Fruit fly (Drosophila melanogaster) whole organism, embryonic: Measurements from ENCODE around the gene Mdh2.

ENCODE experiments used
- ATbp ChIP-seq: fragments of 200-800 bp; sonication (Bioruptor generic); optimal IDR thresholded peaks from 2 replicates; lab custom pipeline; 2017; ENCODE audit warnings: missing biosample characterization, mild to moderate bottlenecking, missing genetic modification characterization, missing genetic modification reagents
- Blimp-1 ChIP-seq: fragments of 200-800 bp; sonication (Bioruptor generic); optimal IDR thresholded peaks from 3 replicates; lab custom pipeline; 2018; ENCODE audit warnings: missing biosample characterization, missing genetic modification characterization, mild to moderate bottlenecking, moderate library complexity, missing genetic modification reagents
- CG10959 ChIP-seq: fragments of 200-800 bp; sonication (Bioruptor generic); IDR thresholded peaks from 2 replicates; pipeline ENCODE4 v1.3.6; 2022; ENCODE audit warnings: missing biosample characterization, missing genetic modification characterization
- CG11723 ChIP-seq: fragments of 200-800 bp; sonication (Bioruptor generic); optimal IDR thresholded peaks from 2 replicates; lab custom pipeline; 2017; ENCODE audit warnings: missing biosample characterization, mild to moderate bottlenecking, missing genetic modification characterization
- CG12299 ChIP-seq: fragments of 200-800 bp; sonication (Bioruptor generic); optimal IDR thresholded peaks from 2 replicates; lab custom pipeline; 2018; ENCODE audit warnings: missing biosample characterization, mild to moderate bottlenecking, missing genetic modification characterization
- CG15514 ChIP-seq: fragments of 200-800 bp; sonication (Bioruptor generic); optimal IDR thresholded peaks from 3 replicates; lab custom pipeline; 2017; ENCODE audit warnings: missing biosample characterization, missing genetic modification characterization, mild to moderate bottlenecking, moderate library complexity, missing genetic modification reagents
- CG15601 ChIP-seq: fragments of 200-800 bp; sonication (Bioruptor generic); optimal IDR thresholded peaks from 3 replicates; lab custom pipeline; 2019; ENCODE audit warnings: missing biosample characterization, mild to moderate bottlenecking, missing genetic modification characterization, moderate library complexity
- CG17385 ChIP-seq: fragments of 200-800 bp; sonication (Bioruptor generic); optimal IDR thresholded peaks from 3 replicates; lab custom pipeline; 2018; ENCODE audit warnings: missing biosample characterization, mild to moderate bottlenecking, missing genetic modification characterization
- CG18011 ChIP-seq: fragments of 200-800 bp; sonication (Bioruptor generic); optimal IDR thresholded peaks from 2 replicates; lab custom pipeline; 2017; ENCODE audit warnings: missing biosample characterization, missing genetic modification characterization, mild to moderate bottlenecking, moderate library complexity, missing genotype
- CG18599 ChIP-seq: fragments of 200-800 bp; sonication (Bioruptor generic); optimal IDR thresholded peaks from 3 replicates; lab custom pipeline; 2017; ENCODE audit warnings: missing biosample characterization, missing genetic modification characterization, mild to moderate bottlenecking, moderate library complexity, missing genetic modification reagents
- CG32772 ChIP-seq: fragments of 200-800 bp; sonication (Bioruptor generic); IDR thresholded peaks from 2 replicates; pipeline ENCODE4 v1.3.6; 2022; ENCODE audit warnings: missing biosample characterization, missing genetic modification characterization
- CG3281 ChIP-seq: fragments of 200-800 bp; sonication (Bioruptor generic); optimal IDR thresholded peaks from 3 replicates; lab custom pipeline; 2017; ENCODE audit warnings: missing biosample characterization, mild to moderate bottlenecking, missing genetic modification characterization
- CG4328 ChIP-seq: fragments of 200-800 bp; sonication (Bioruptor generic); optimal IDR thresholded peaks from 3 replicates; lab custom pipeline; 2017; ENCODE audit warnings: missing biosample characterization, missing genetic modification reagents, missing genetic modification characterization
- CG4404 ChIP-seq: fragments of 200-800 bp; sonication (Bioruptor generic); IDR thresholded peaks from 2 replicates; pipeline ENCODE4 v1.3.6; 2022; ENCODE audit warnings: missing biosample characterization, missing genetic modification characterization
- CG5245 ChIP-seq: fragments of 200-800 bp; sonication (Bioruptor generic); optimal IDR thresholded peaks from 3 replicates; lab custom pipeline; 2016; ENCODE audit warnings: missing biosample characterization, missing genetic modification characterization
- CG6813 ChIP-seq: fragments of 200-800 bp; sonication (Bioruptor generic); optimal IDR thresholded peaks from 2 replicates; lab custom pipeline; 2017; ENCODE audit warnings: missing biosample characterization, missing genetic modification characterization, mild to moderate bottlenecking, moderate library complexity, missing genetic modification reagents
- CG6854 ChIP-seq: fragments of 200-800 bp; sonication (Bioruptor generic); optimal IDR thresholded peaks from 3 replicates; lab custom pipeline; 2017; ENCODE audit warnings: missing biosample characterization, mild to moderate bottlenecking, missing genetic modification characterization
- CG7928 ChIP-seq: fragments of 200-800 bp; sonication (Bioruptor generic); optimal IDR thresholded peaks from 2 replicates; lab custom pipeline; 2017; ENCODE audit warnings: missing biosample characterization, mild to moderate bottlenecking, missing genetic modification characterization
- CG8089 ChIP-seq: fragments of 200-800 bp; sonication (Bioruptor generic); optimal IDR thresholded peaks from 3 replicates; lab custom pipeline; 2016; ENCODE audit warnings: missing biosample characterization, missing genetic modification characterization
- Camta ChIP-seq: fragments of 200-800 bp; sonication (Bioruptor generic); optimal IDR thresholded peaks from 2 replicates; lab custom pipeline; 2016; ENCODE audit warnings: missing biosample characterization, missing genetic modification characterization
- Deaf1 ChIP-seq: fragments of 200-800 bp; optimal IDR thresholded peaks from 3 replicates; lab custom pipeline; 2019; ENCODE audit warnings: missing biosample characterization, mild to moderate bottlenecking, missing genetic modification characterization, moderate library complexity
- Fer1 ChIP-seq: fragments of 200-800 bp; sonication (Bioruptor generic); optimal IDR thresholded peaks from 2 replicates; lab custom pipeline; 2017; ENCODE audit warnings: missing biosample characterization, mild to moderate bottlenecking, missing genetic modification characterization
- Hand ChIP-seq: fragments of 200-800 bp; sonication (Bioruptor generic); optimal IDR thresholded peaks from 2 replicates; lab custom pipeline; 2017; ENCODE audit warnings: mild to moderate bottlenecking, missing biosample characterization, missing genetic modification reagents, missing genetic modification characterization
- HmgD ChIP-seq: fragments of 200-800 bp; sonication (Bioruptor generic); optimal IDR thresholded peaks from 3 replicates; lab custom pipeline; 2016; ENCODE audit warnings: missing biosample characterization, missing genetic modification characterization
- Lim3 ChIP-seq: fragments of 200-800 bp; sonication (Bioruptor generic); IDR thresholded peaks from 2 replicates; pipeline ENCODE4 v1.3.6; 2022; ENCODE audit warnings: missing biosample characterization, missing genetic modification characterization
- MESR4 ChIP-seq: fragments of 200-800 bp; sonication (Bioruptor generic); optimal IDR thresholded peaks from 2 replicates; lab custom pipeline; 2018; ENCODE audit warnings: missing biosample characterization, mild to moderate bottlenecking, missing genetic modification characterization, moderate library complexity
- Mad ChIP-seq: fragments of 200-800 bp; sonication (Bioruptor generic); optimal IDR thresholded peaks from 2 replicates; lab custom pipeline; 2016; ENCODE audit warnings: missing biosample characterization, missing genetic modification characterization
- Rx ChIP-seq: fragments of 200-800 bp; sonication (Bioruptor generic); IDR thresholded peaks from 2 replicates; pipeline ENCODE4 v1.3.6; 2022; ENCODE audit warnings: missing biosample characterization, missing genetic modification characterization
- Stat92E ChIP-seq, 3 experiments: fragments of >200 bp in 2 of 3; fragments of 200-800 bp in 1 of 3; sonication (Bioruptor generic) in 1 of 3; optimal IDR thresholded peaks; 2 replicates each; lab custom pipeline; 2017 to 2019; ENCODE audit warnings: missing biosample characterization in 3 of 3, missing genetic modification characterization in 3 of 3, mild to moderate bottlenecking in 1 of 3, moderate library complexity in 1 of 3
- Tbp ChIP-seq: fragments of >200 bp; optimal IDR thresholded peaks from 2 replicates; lab custom pipeline; 2018; ENCODE audit warnings: missing biosample characterization, missing genetic modification characterization
- bab2 ChIP-seq: fragments of 200-800 bp; sonication (Bioruptor generic); optimal IDR thresholded peaks from 2 replicates; lab custom pipeline; 2016; ENCODE audit warnings: missing biosample characterization, missing genetic modification characterization
- caup ChIP-seq: fragments of 200-800 bp; sonication (Bioruptor generic); optimal IDR thresholded peaks from 3 replicates; lab custom pipeline; 2017; ENCODE audit warnings: missing biosample characterization, mild to moderate bottlenecking, missing genetic modification characterization, moderate library complexity; ENCODE audit not compliant: severe bottlenecking
- da ChIP-seq: fragments of 200-800 bp; sonication (Bioruptor generic); optimal IDR thresholded peaks from 2 replicates; lab custom pipeline; 2016; ENCODE audit warnings: missing biosample characterization, missing genetic modification characterization
- dmrt11E ChIP-seq: fragments of 200-800 bp; sonication (Bioruptor generic); optimal IDR thresholded peaks from 3 replicates; lab custom pipeline; 2018; ENCODE audit warnings: missing biosample characterization, mild to moderate bottlenecking, missing genetic modification characterization, moderate library complexity
- gfzf ChIP-seq: fragments of 200-800 bp; sonication (Bioruptor generic); optimal IDR thresholded peaks from 2 replicates; lab custom pipeline; 2016; ENCODE audit warnings: missing biosample characterization, mild to moderate bottlenecking, missing genetic modification characterization, moderate library complexity
- gsb ChIP-seq: fragments of 200-800 bp; sonication (Bioruptor generic); IDR thresholded peaks from 2 replicates; pipeline ENCODE4 v1.3.6; 2022; ENCODE audit warnings: missing biosample characterization, missing genetic modification characterization
- knrl ChIP-seq: fragments of 200-800 bp; sonication (Bioruptor generic); IDR thresholded peaks from 3 replicates; pipeline ENCODE4 v1.3.6; 2022; ENCODE audit warnings: missing biosample characterization, missing genetic modification characterization; ENCODE audit not compliant: partially characterized antibody
- nmo ChIP-seq: fragments of 200-800 bp; sonication (Bioruptor generic); optimal IDR thresholded peaks from 2 replicates; lab custom pipeline; 2018; ENCODE audit warnings: missing biosample characterization, mild to moderate bottlenecking, missing genetic modification characterization, moderate library complexity
- peb ChIP-seq: fragments of 200-800 bp; sonication (Bioruptor generic); IDR thresholded peaks from 2 replicates; pipeline ENCODE4 v1.3.6; 2022; ENCODE audit warnings: missing biosample characterization, missing genetic modification characterization
- ranshi ChIP-seq: fragments of 200-800 bp; sonication (Bioruptor generic); IDR thresholded peaks from 2 replicates; pipeline ENCODE4 v1.3.6; 2022; ENCODE audit warnings: missing biosample characterization, missing genetic modification characterization
- row ChIP-seq: fragments of 200-800 bp; sonication (Bioruptor generic); IDR thresholded peaks from 3 replicates; pipeline ENCODE4 v1.3.6; 2022; ENCODE audit warnings: missing biosample characterization, missing genetic modification characterization
- salm ChIP-seq: fragments of 200-800 bp; sonication (Bioruptor generic); optimal IDR thresholded peaks from 2 replicates; lab custom pipeline; 2018; ENCODE audit warnings: missing biosample characterization, mild to moderate bottlenecking, missing genetic modification characterization
- sr ChIP-seq: fragments of 200-800 bp; sonication (Bioruptor generic); IDR thresholded peaks from 3 replicates; pipeline ENCODE4 v1.3.6; 2022; ENCODE audit warnings: missing biosample characterization, missing genetic modification characterization
- stc ChIP-seq: fragments of 200-800 bp; sonication (Bioruptor generic); IDR thresholded peaks from 2 replicates; pipeline ENCODE4 v1.3.6; 2022; ENCODE audit warnings: missing biosample characterization, missing genetic modification characterization
- tgo ChIP-seq: fragments of 200-800 bp; sonication (Bioruptor generic); IDR thresholded peaks from 3 replicates; pipeline ENCODE4 v1.3.6; 2022; ENCODE audit warnings: missing biosample characterization, missing genetic modification characterization
- tup ChIP-seq: fragments of 200-800 bp; sonication (Bioruptor generic); optimal IDR thresholded peaks from 2 replicates; lab custom pipeline; 2016; ENCODE audit warnings: missing biosample characterization, mild to moderate bottlenecking, missing genetic modification characterization, moderate library complexity
- unpg ChIP-seq: fragments of 200-800 bp; sonication (Bioruptor generic); optimal IDR thresholded peaks from 3 replicates; lab custom pipeline; 2018; ENCODE audit warnings: missing biosample characterization, mild to moderate bottlenecking, missing genetic modification characterization, moderate library complexity
- zf30C ChIP-seq: fragments of 200-800 bp; sonication (Bioruptor generic); optimal IDR thresholded peaks from 3 replicates; lab custom pipeline; 2018; ENCODE audit warnings: missing biosample characterization, mild to moderate bottlenecking, missing genetic modification characterization
- zfh1 ChIP-seq: fragments of 200-800 bp; sonication (Bioruptor generic); IDR thresholded peaks from 3 replicates; pipeline ENCODE4 v1.3.6; 2022; ENCODE audit warnings: missing biosample characterization, missing genetic modification characterization
- zfh2 ChIP-seq: fragments of 200-800 bp; sonication (Bioruptor generic); optimal IDR thresholded peaks from 2 replicates; lab custom pipeline; 2016; ENCODE audit warnings: missing biosample characterization, missing genetic modification characterization

The Mdh2 gene

dm6 chr3R:18198518-18199118 is 27.6 kb upstream of the Mdh2 start (continued):
- TF ChIP-seq unpg (GFP tag; lab: Kevin White, UChicago) = peak; percentile 11
- TF ChIP-seq zfh2 (GFP tag; lab: Kevin White, UChicago) = no peak
- no peak for TF ChIP-seq row (GFP tag; lab: Robert Waterston, UW)
- no peak for TF ChIP-seq MESR4
- TF ChIP-seq Camta (GFP tag; lab: Kevin White, UChicago) = peak; percentile 20
- TF ChIP-seq nmo (GFP tag; lab: Kevin White, UChicago) = no peak
- TF ChIP-seq Blimp-1 (GFP tag; lab: Kevin White, UChicago) = peak; percentile 22
- TF ChIP-seq CG12299 (tag; lab: Kevin White, UChicago) = peak; percentile 64
- TF ChIP-seq zf30C (GFP tag; lab: Kevin White, UChicago) = no peak
- peak; percentile 62 for TF ChIP-seq CG11723 (GFP tag; lab: Kevin White, UChicago)
- TF ChIP-seq gsb (GFP tag; lab: Robert Waterston, UW) = no peak
- TF ChIP-seq CG5245 (GFP tag; lab: Kevin White, UChicago) = no peak
- peak; percentile 81 for TF ChIP-seq ATbp (GFP tag; lab: Kevin White, UChicago)
- TF ChIP-seq zfh1 = no peak
- TF ChIP-seq gfzf (GFP tag; lab: Kevin White, UChicago) = no peak
- TF ChIP-seq CG4404 (GFP tag; lab: Robert Waterston, UW) = no peak
- TF ChIP-seq HmgD (GFP tag; lab: Kevin White, UChicago) = no peak
- peak; percentile 83 for TF ChIP-seq Fer1
- peak; percentile 25 for TF ChIP-seq CG15514 (GFP tag; lab: Kevin White, UChicago)
- no peak for TF ChIP-seq knrl (GFP tag; lab: Robert Waterston, UW)
- peak; percentile 47 for TF ChIP-seq CG8089 (GFP tag; lab: Kevin White, UChicago)
- TF ChIP-seq bab2 (GFP tag; lab: Kevin White, UChicago) = peak; percentile 57
- peak; percentile 49 for TF ChIP-seq Hand (GFP tag; lab: Kevin White, UChicago)
- peak; percentile 39 for TF ChIP-seq CG15601
- no peak for TF ChIP-seq CG7928 (GFP tag; lab: Kevin White, UChicago)
- peak; percentile 49 for TF ChIP-seq da (GFP tag; lab: Kevin White, UChicago)
- TF ChIP-seq CG18011 (GFP tag; lab: Kevin White, UChicago) = no peak
- TF ChIP-seq CG3281 = peak; percentile 19
- TF ChIP-seq caup (GFP tag; lab: Kevin White, UChicago) = peak; percentile 51
- no peak for TF ChIP-seq Tbp (GFP tag; lab: Kevin White, UChicago)
- TF ChIP-seq Lim3 (GFP tag; lab: Robert Waterston, UW) = no peak
- peak; percentile 23 for TF ChIP-seq Mad (GFP tag; lab: Kevin White, UChicago)
- TF ChIP-seq peb (GFP tag; lab: Robert Waterston, UW) = no peak
- TF ChIP-seq CG17385 (GFP tag; lab: Kevin White, UChicago) = no peak
- no peak for TF ChIP-seq stc
- no peak for TF ChIP-seq Deaf1 (tag; lab: Kevin White, UChicago)
- TF ChIP-seq ranshi (GFP tag; lab: Robert Waterston, UW) = no peak
- TF ChIP-seq Stat92E (GFP tag; optimal IDR thresholded peaks at IDR 0.05; lab: Kevin White, UChicago) = peak in 1 of 3 experiments; percentile 13
- peak; percentile 39 for TF ChIP-seq dmrt11E (tag; lab: Kevin White, UChicago)
- TF ChIP-seq salm (tag; lab: Kevin White, UChicago) = peak; percentile 45
- no peak for TF ChIP-seq CG10959 (GFP tag; lab: Robert Waterston, UW)
- no peak for TF ChIP-seq Rx (GFP tag; lab: Robert Waterston, UW)
- peak; percentile 57 for TF ChIP-seq CG4328
- TF ChIP-seq tup = no peak
- TF ChIP-seq CG6854 (GFP tag; lab: Kevin White, UChicago) = peak; percentile 28
- TF ChIP-seq CG18599 (GFP tag; lab: Kevin White, UChicago) = peak; percentile 61
- no peak for TF ChIP-seq tgo (GFP tag; lab: Robert Waterston, UW)
- TF ChIP-seq sr = no peak
- TF ChIP-seq CG32772 (GFP tag; lab: Robert Waterston, UW) = no peak
- TF ChIP-seq CG6813 (GFP tag; lab: Kevin White, UChicago) = peak; percentile 58
